Fruit fly (Drosophila melanogaster) whole organism, adult: ENCODE results near the gene Adsl.
"Not testable (repeated sequence)": the region's sequence is repeated elsewhere in the genome, so short reads cannot be mapped to it uniquely, and the experiment has no call there.

Source experiments
- CG12768 ChIP-seq: fragments of 200-800 bp; sonication (Bioruptor generic); optimal IDR thresholded peaks from 2 replicates; lab custom pipeline; 2017; ENCODE audit warnings: missing biosample characterization, missing genetic modification characterization, mild to moderate bottlenecking, moderate library complexity, missing genetic modification reagents
- CG14711 ChIP-seq: fragments of 200-800 bp; sonication (Bioruptor generic); optimal IDR thresholded peaks from 2 replicates; lab custom pipeline; 2018; ENCODE audit warnings: missing biosample characterization, mild to moderate bottlenecking, missing genetic modification characterization, moderate library complexity
- CG1620 ChIP-seq: fragments of 200-800 bp; sonication (Bioruptor generic); optimal IDR thresholded peaks from 2 replicates; lab custom pipeline; 2016; ENCODE audit warnings: missing biosample characterization, missing genetic modification characterization
- CG33017 ChIP-seq: fragments of 200-800 bp; sonication (Bioruptor generic); optimal IDR thresholded peaks from 2 replicates; lab custom pipeline; 2018; ENCODE audit warnings: missing biosample characterization, mild to moderate bottlenecking, missing genetic modification characterization, moderate library complexity
- CG5204 ChIP-seq: fragments of 200-800 bp; sonication (Bioruptor generic); optimal IDR thresholded peaks from 2 replicates; lab custom pipeline; 2016; ENCODE audit warnings: missing biosample characterization, missing genetic modification characterization
- CG7045 ChIP-seq: fragments of 200-800 bp; sonication (Bioruptor generic); optimal IDR thresholded peaks from 2 replicates; lab custom pipeline; 2017; ENCODE audit warnings: missing biosample characterization, mild to moderate bottlenecking, missing genetic modification characterization
- CG7101 ChIP-seq: fragments of 200-800 bp; sonication (Bioruptor generic); optimal IDR thresholded peaks from 2 replicates; lab custom pipeline; 2018; ENCODE audit warnings: missing biosample characterization, mild to moderate bottlenecking, missing genetic modification characterization, moderate library complexity
- Clk ChIP-seq: fragments of 200-800 bp; sonication (Bioruptor generic); optimal IDR thresholded peaks from 2 replicates; lab custom pipeline; 2017; ENCODE audit warnings: missing biosample characterization, missing genetic modification characterization
- Crg-1 ChIP-seq: fragments of 200-800 bp; sonication (Bioruptor generic); optimal IDR thresholded peaks from 2 replicates; lab custom pipeline; 2016; ENCODE audit warnings: missing biosample characterization, missing genetic modification characterization
- Hr96 ChIP-seq: fragments of 200-800 bp; sonication (Bioruptor generic); optimal IDR thresholded peaks from 2 replicates; lab custom pipeline; 2016; ENCODE audit warnings: missing biosample characterization, missing genetic modification characterization
- Mnt ChIP-seq: fragments of 200-800 bp; sonication (Bioruptor generic); optimal IDR thresholded peaks from 2 replicates; lab custom pipeline; 2016; ENCODE audit warnings: missing biosample characterization, mild to moderate bottlenecking, missing genetic modification characterization
- bab1 ChIP-seq: fragments of 200-800 bp; sonication (Bioruptor generic); optimal IDR thresholded peaks from 3 replicates; lab custom pipeline; 2019; ENCODE audit warnings: missing biosample characterization, mild to moderate bottlenecking, missing genetic modification characterization, moderate library complexity
- cic ChIP-seq: fragments of 200-800 bp; sonication (Bioruptor generic); optimal IDR thresholded peaks from 2 replicates; lab custom pipeline; 2017; ENCODE audit warnings: missing biosample characterization, mild to moderate bottlenecking, missing genetic modification characterization, moderate library complexity
- cnc ChIP-seq, 2 experiments: fragments of >200 bp; optimal IDR thresholded peaks; 2 replicates each; lab custom pipeline; 2017
- kay ChIP-seq: fragments of 200-800 bp; sonication (Bioruptor generic); peaks from one replicate; lab custom pipeline; 2016; ENCODE audit warnings: missing biosample characterization, missing genetic modification characterization, borderline replicate concordance
- ovo ChIP-seq: fragments of 200-800 bp; sonication (Bioruptor generic); optimal IDR thresholded peaks from 2 replicates; lab custom pipeline; 2016; ENCODE audit warnings: missing biosample characterization, missing genetic modification characterization
- pad ChIP-seq: fragments of 200-800 bp; sonication (Bioruptor generic); optimal IDR thresholded peaks from 3 replicates; lab custom pipeline; 2017; ENCODE audit warnings: missing biosample characterization, missing genetic modification characterization, mild to moderate bottlenecking, moderate library complexity, missing genetic modification reagents
- tj ChIP-seq: fragments of 200-800 bp; sonication (Bioruptor generic); optimal IDR thresholded peaks from 3 replicates; lab custom pipeline; 2017; ENCODE audit warnings: missing biosample characterization, mild to moderate bottlenecking, missing genetic modification characterization, moderate library complexity
- toe ChIP-seq: fragments of 200-800 bp; sonication (Bioruptor generic); optimal IDR thresholded peaks from 2 replicates; lab custom pipeline; 2016; ENCODE audit warnings: missing biosample characterization, missing genetic modification characterization

Gene Adsl

DNA sequence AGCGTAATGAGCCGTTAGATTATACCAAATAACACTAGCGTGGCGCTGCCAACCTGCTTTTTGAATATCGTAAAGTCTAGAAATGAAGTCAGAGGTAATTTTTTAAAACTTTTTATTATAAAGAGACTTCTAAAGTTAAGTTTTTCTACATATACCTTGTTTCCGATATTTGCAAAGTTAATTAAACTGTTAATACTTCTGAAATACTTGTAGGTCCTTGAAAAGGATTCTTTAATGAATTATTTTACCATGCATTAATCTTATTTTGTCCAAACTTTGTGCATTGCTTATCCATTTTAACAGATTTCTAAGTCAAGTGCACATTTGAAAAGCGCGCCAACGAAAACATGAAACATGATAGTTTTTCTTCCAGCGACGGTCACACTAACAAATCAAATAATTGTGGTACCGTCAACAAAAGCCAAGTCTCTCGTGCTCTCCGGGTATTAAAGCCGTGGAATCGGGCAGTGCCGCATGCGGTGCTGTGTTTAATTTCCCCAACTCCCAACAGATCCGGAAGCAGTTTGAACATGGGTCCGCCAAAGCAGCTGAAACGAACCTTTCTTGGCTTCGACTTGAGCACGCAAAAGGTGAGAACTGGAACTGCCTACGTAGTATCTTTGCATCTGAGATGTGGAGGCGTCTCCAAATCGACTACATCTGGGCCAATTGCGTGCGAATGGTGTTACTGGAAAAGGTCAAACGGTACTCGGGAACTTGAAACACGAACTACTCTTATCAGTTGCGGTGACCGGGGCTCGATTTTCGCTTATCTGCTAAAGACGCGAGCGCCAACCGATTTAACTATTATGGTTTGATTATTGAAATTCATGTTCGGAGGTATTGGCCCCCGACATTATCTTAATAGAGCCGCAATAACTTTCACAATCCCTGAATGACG, 24.6 kb downstream of the Adsl start, which contains the start of the genes EMC2A and CG3534:
TSS of gene EMC2A (minus strand) at position 13 of the 901 bp plus-strand sequence.
TSS of gene CG3534 (plus strand) at position 388 of the 901 bp plus-strand sequence.
- TF ChIP-seq Mnt, result peak; percentile 13
- TF ChIP-seq CG1620 (GFP tag; lab: Kevin White, UChicago), result no peak
- TF ChIP-seq CG5204, result no peak
- TF ChIP-seq kay (GFP tag; lab: Kevin White, UChicago), result peak; percentile 62
- no peak for TF ChIP-seq CG14711
- peak; percentile 24 for TF ChIP-seq toe
- TF ChIP-seq bab1 (GFP tag; lab: Kevin White, UChicago), result peak; percentile 49
- TF ChIP-seq pad (GFP tag; lab: Kevin White, UChicago), result peak; percentile 8
- TF ChIP-seq ovo (GFP tag; lab: Kevin White, UChicago), result peak; percentile 7
- TF ChIP-seq Clk (GFP tag; lab: Kevin White, UChicago), result no peak

DNA sequence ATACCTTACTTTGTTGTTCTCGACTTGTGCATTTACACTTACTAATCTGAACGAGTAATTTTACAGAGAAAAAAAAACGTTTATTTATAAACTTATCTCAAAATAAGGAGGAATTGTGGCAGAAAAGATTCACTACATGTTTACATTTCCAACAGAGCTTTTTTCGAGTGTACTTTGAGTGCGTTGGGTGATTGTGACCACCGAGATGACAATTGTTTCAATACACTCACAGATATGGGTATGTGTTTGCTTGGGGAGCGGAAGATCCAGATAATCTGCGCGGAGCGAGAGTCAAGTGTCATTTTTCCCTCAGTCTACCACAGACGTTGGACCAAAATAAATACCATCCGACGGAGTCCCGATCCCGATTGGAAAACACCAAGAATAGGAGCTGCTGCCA, 28.2 kb downstream of the Adsl start, which contains the start of gene CG31274:
TSS of gene CG31274 (plus strand) at position 301 of the 400 bp plus-strand sequence.
- TF ChIP-seq cic, CG7045, CG1620 (GFP tag; lab: Kevin White, UChicago): not testable (repeated sequence)

DNA sequence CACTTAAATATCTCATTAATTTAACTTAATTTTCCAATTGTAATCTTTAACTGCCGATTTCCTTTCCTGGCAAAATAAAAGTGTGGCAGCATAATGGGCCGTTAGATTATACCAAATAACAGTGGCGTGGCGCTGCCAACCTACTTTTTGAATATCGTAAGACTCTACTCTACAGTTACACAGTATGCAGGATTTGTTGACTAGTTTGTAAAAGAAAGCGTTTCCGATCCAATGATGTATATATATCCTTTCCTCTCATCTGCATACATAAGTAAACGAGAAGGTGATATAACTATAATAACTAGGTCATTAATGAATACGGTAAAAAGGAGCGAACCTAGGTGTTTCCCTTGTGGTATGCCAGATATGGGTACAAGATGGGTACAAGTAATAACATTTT, 29.1 kb downstream of the Adsl start, which contains the start of gene EMC2B:
TSS of gene EMC2B (minus strand) at position 98 of the 400 bp plus-strand sequence.
- TF ChIP-seq bab1 (GFP tag; lab: Kevin White, UChicago) (peak; percentile 60), CG14711 (peak; percentile 37), Mnt (peak; percentile 24), cic (GFP tag; lab: Kevin White, UChicago) (no peak), CG12768 (peak; percentile 23), pad (GFP tag; lab: Kevin White, UChicago) (peak; percentile 4), cnc (optimal IDR thresholded peaks at IDR 0.05; lab: Kevin White, UChicago) (no peak), CG1620 (GFP tag; lab: Kevin White, UChicago) (peak; percentile 5), ovo (GFP tag; lab: Kevin White, UChicago) (peak; percentile 70), Crg-1 (GFP tag; lab: Kevin White, UChicago) (no peak), Hr96 (GFP tag; lab: Kevin White, UChicago) (peak; percentile 54), CG7101 (tag; lab: Kevin White, UChicago) (peak; percentile 52), CG33017 (tag; lab: Kevin White, UChicago) (peak; percentile 57), CG5204 (peak; percentile 52), toe (peak; percentile 43)

DNA sequence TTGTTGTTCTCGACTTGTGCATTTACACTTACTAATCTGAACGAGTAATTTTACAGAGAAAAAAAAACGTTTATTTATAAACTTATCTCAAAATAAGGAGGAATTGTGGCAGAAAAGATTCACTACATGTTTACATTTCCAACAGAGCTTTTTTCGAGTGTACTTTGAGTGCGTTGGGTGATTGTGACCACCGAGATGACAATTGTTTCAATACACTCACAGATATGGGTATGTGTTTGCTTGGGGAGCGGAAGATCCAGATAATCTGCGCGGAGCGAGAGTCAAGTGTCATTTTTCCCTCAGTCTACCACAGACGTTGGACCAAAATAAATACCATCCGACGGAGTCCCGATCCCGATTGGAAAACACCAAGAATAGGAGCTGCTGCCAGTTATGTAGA, 32.4 kb downstream of the Adsl start, which contains the start of gene MESK4:
TSS of gene MESK4 (plus strand) at position 301 of the 400 bp plus-strand sequence.
- TF ChIP-seq Crg-1 (GFP tag; lab: Kevin White, UChicago); tj (GFP tag; lab: Kevin White, UChicago); CG33017 (tag; lab: Kevin White, UChicago): not testable (repeated sequence)

DNA sequence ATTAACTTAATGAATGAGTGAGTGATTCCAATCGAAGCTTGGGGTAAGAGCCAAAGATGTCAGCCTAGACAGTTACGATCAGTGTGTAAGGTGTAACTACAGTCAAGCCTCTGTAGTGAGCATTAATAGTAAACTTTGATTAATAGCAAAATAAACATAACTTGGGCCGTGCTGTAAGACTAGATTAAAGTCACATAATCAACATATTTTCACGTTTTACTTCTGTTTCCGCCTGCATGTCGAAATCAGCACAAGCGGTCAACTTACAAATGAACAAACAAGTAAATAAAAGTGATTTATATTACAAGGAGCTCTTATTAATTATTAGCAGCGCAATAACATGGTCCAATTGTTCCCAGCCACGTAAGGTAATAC, 33.0 kb downstream of the Adsl start:
- TF ChIP-seq Clk (GFP tag; lab: Kevin White, UChicago) (no peak), CG7045 (GFP tag; lab: Kevin White, UChicago) (no peak), cic (GFP tag; lab: Kevin White, UChicago) (peak; percentile 12), bab1 (GFP tag; lab: Kevin White, UChicago) (no peak)

DNA sequence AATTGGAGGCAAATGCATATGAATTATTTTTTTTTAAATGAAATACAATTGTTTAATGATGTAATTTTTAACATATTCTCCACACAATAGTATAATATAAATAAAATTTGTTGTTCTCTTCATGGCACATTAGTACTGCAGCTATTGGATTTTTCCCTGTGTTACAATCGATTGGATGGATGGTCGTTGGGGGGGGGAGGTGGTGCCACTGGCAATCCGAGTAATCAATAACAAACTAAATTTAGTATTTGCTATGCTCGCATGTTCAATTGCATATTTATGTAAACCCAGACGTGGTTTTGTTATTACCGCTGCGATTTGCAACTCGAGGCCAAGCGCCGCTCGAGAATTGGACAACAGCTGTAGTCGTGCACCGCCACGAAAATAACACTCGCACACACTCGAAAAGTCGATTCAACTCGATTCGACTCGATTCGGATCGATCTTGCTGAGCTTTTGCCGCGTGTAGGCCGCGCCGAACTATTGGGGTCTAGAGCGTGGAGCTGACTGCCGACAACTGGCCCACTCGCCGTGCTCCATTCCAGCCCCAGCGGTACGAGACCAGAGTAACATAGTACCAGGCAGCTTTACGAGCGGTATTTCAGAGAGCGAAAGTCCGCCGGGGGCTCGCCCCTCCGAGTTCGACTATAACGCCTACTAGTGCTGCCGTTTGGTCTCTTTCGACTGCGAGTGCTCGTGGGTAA, 33.5 kb downstream of the Adsl start, which contains the start of gene CG18622:
TSS of gene CG18622 (minus strand) at position 513 of the 704 bp plus-strand sequence.
- TF ChIP-seq cnc (optimal IDR thresholded peaks at IDR 0.05; lab: Kevin White, UChicago) (no peak), cic (GFP tag; lab: Kevin White, UChicago) (peak; percentile 95), pad (GFP tag; lab: Kevin White, UChicago) (peak; percentile 94), ovo (GFP tag; lab: Kevin White, UChicago) (peak; percentile 56), toe (peak; percentile 24), Mnt (peak; percentile 63), CG33017 (tag; lab: Kevin White, UChicago) (peak; percentile 3), CG12768 (peak; percentile 88), tj (GFP tag; lab: Kevin White, UChicago) (peak; percentile 21), CG14711 (no peak), kay (GFP tag; lab: Kevin White, UChicago) (peak; percentile 82)
